Worm (Caenorhabditis elegans) whole organism, L1 larva: Measurements from ENCODE around the gene eat-6.

Experiments
- C16A3.4 ChIP-seq: fragments of 150-350 bp; optimal IDR thresholded peaks from 2 replicates; lab custom pipeline; 2014; ENCODE audit warnings: missing biosample characterization, missing genetic modification characterization
- alr-1 ChIP-seq: fragments of 200-800 bp; sonication (Bioruptor generic); optimal IDR thresholded peaks from 2 replicates; lab custom pipeline; 2018; ENCODE audit warnings: borderline replicate concordance, mild to moderate bottlenecking, missing genetic modification characterization, missing compliant biosample characterization
- ceh-90 ChIP-seq: sonication (generic microtip); optimal IDR thresholded peaks from 2 replicates; lab custom pipeline; 2016; ENCODE audit warnings: missing genetic modification characterization, missing compliant biosample characterization
- dpl-1 ChIP-seq, 3 experiments: fragments of 150-350 bp in 2 of 3; sonication (generic microtip) in 1 of 3; optimal IDR thresholded peaks; 2 replicates each; lab custom pipeline; 2014 to 2017; ENCODE audit warnings: missing biosample characterization in 3 of 3, missing genetic modification characterization in 3 of 3, missing genetic modification reagents in 3 of 3
- efl-1 ChIP-seq, 4 experiments: fragments of 150-350 bp; optimal IDR thresholded peaks in 3 of 4; peaks in 1 of 4; 1 replicate in 1 of 4; 2 replicates in 3 of 4; lab custom pipeline; 2014; ENCODE audit warnings: missing biosample characterization in 2 of 4, missing genetic modification characterization in 2 of 4, missing genetic modification reagents in 2 of 4
- efl-3 ChIP-seq: fragments of 200-800 bp; sonication (Bioruptor generic); optimal IDR thresholded peaks from 2 replicates; lab custom pipeline; 2018; ENCODE audit warnings: mild to moderate bottlenecking, missing genetic modification characterization, missing compliant biosample characterization
- egl-13 ChIP-seq: sonication (generic microtip); optimal IDR thresholded peaks from 2 replicates; lab custom pipeline; 2016; ENCODE audit warnings: missing genotype, missing genetic modification reagents, missing genetic modification characterization, missing compliant biosample characterization
- elt-2 ChIP-seq: sonication (generic microtip); optimal IDR thresholded peaks from 2 replicates; lab custom pipeline; 2016; ENCODE audit warnings: missing genetic modification characterization, mild to moderate bottlenecking, inconsistent platforms, missing compliant biosample characterization, missing genetic modification reagents
- elt-3 ChIP-seq, 6 experiments: fragments of 150-350 bp in 1 of 6; sonication (generic microtip); optimal IDR thresholded peaks; 2 replicates each; lab custom pipeline; 2017 to 2018; ENCODE audit warnings: missing biosample characterization in 6 of 6, missing genetic modification characterization in 6 of 6, inconsistent platforms in 1 of 6
- ets-5 ChIP-seq: fragments of 200-800 bp; sonication (Bioruptor generic); IDR thresholded peaks from 2 replicates; pipeline ENCODE4 v1.3.6; 2022; ENCODE audit warnings: missing genetic modification characterization, missing compliant biosample characterization
- fkh-10 ChIP-seq: sonication (generic microtip); optimal IDR thresholded peaks from 2 replicates; lab custom pipeline; 2017; ENCODE audit warnings: missing biosample characterization, missing genetic modification reagents, missing genetic modification characterization
- fkh-8 ChIP-seq: sonication (generic microtip); optimal IDR thresholded peaks from 2 replicates; lab custom pipeline; 2016; ENCODE audit warnings: mild to moderate bottlenecking, missing genetic modification characterization, missing compliant biosample characterization
- grh-1 ChIP-seq: fragments of 200-800 bp; sonication (Bioruptor generic); IDR thresholded peaks from 2 replicates; pipeline ENCODE4 v1.3.6; 2022; ENCODE audit warnings: missing genetic modification reagents, missing genetic modification characterization, missing compliant biosample characterization
- hlh-4 ChIP-seq: sonication (generic microtip); optimal IDR thresholded peaks from 2 replicates; lab custom pipeline; 2016; ENCODE audit warnings: mild to moderate bottlenecking, missing genetic modification characterization, missing compliant biosample characterization
- hpl-2 ChIP-seq: fragments of 150-350 bp; optimal IDR thresholded peaks from 2 replicates; lab custom pipeline; 2014; ENCODE audit warnings: missing biosample characterization, missing genetic modification reagents, missing genetic modification characterization
- lin-13 ChIP-seq: fragments of 150-350 bp; optimal IDR thresholded peaks from 2 replicates; lab custom pipeline; 2014; ENCODE audit warnings: missing biosample characterization, missing genetic modification reagents, missing genetic modification characterization
- lin-14 ChIP-seq: fragments of 200-800 bp; sonication (Bioruptor generic); optimal IDR thresholded peaks from 2 replicates; lab custom pipeline; 2018; ENCODE audit warnings: mild to moderate bottlenecking, missing genetic modification characterization, moderate library complexity, missing compliant biosample characterization
- lin-35 ChIP-seq, 2 experiments: fragments of 150-350 bp; optimal IDR thresholded peaks; 2 replicates each; lab custom pipeline; 2014; ENCODE audit warnings: missing biosample characterization in 2 of 2, missing genetic modification characterization in 2 of 2, missing genetic modification reagents in 2 of 2
- lir-3 ChIP-seq: sonication (generic microtip); optimal IDR thresholded peaks from 2 replicates; lab custom pipeline; 2016; ENCODE audit warnings: mild to moderate bottlenecking, missing genetic modification characterization, moderate library complexity, missing compliant biosample characterization; ENCODE audit not compliant: poor library complexity
- lsy-2 ChIP-seq, 2 experiments: fragments of 150-350 bp; optimal IDR thresholded peaks; 2 replicates each; lab custom pipeline; 2014; ENCODE audit warnings: missing biosample characterization in 2 of 2, missing genetic modification characterization in 2 of 2
- mep-1 ChIP-seq: fragments of 150-350 bp; optimal IDR thresholded peaks from 2 replicates; lab custom pipeline; 2014; ENCODE audit warnings: missing biosample characterization, missing genetic modification characterization
- nhr-11 ChIP-seq: fragments of 150-350 bp; optimal IDR thresholded peaks from 2 replicates; lab custom pipeline; 2014; ENCODE audit warnings: missing biosample characterization, missing genetic modification characterization
- nhr-12 ChIP-seq: sonication (generic microtip); optimal IDR thresholded peaks from 2 replicates; lab custom pipeline; 2017; ENCODE audit warnings: missing biosample characterization, missing genetic modification characterization
- nhr-19 ChIP-seq: fragments of 200-800 bp; sonication (Bioruptor generic); conservative IDR thresholded peaks from 2 replicates; pipeline ENCODE4 v1.3.6; 2022; ENCODE audit warnings: missing genetic modification characterization, missing compliant biosample characterization
- nhr-20 ChIP-seq: sonication (generic microtip); optimal IDR thresholded peaks from 2 replicates; lab custom pipeline; 2016; ENCODE audit warnings: mild to moderate bottlenecking, missing genetic modification characterization, missing compliant biosample characterization
- nhr-28 ChIP-seq: fragments of 150-350 bp; optimal IDR thresholded peaks from 2 replicates; lab custom pipeline; 2014; ENCODE audit warnings: missing biosample characterization, missing genetic modification characterization
- nhr-76 ChIP-seq: sonication (generic microtip); optimal IDR thresholded peaks from 2 replicates; lab custom pipeline; 2017; ENCODE audit warnings: missing biosample characterization, missing genetic modification characterization
- nhr-77 ChIP-seq: fragments of 150-350 bp; optimal IDR thresholded peaks from 2 replicates; lab custom pipeline; 2014; ENCODE audit warnings: missing biosample characterization, missing genetic modification characterization
- nhr-84 ChIP-seq: sonication (generic microtip); optimal IDR thresholded peaks from 2 replicates; lab custom pipeline; 2017; ENCODE audit warnings: missing biosample characterization, missing genetic modification characterization
- nhr-85 ChIP-seq: sonication (generic microtip); peaks from one replicate; lab custom pipeline; 2016; ENCODE audit warnings: missing genetic modification characterization, inconsistent platforms, missing compliant biosample characterization
- nhr-90 ChIP-seq: sonication (generic microtip); optimal IDR thresholded peaks from 2 replicates; lab custom pipeline; 2016; ENCODE audit warnings: mild to moderate bottlenecking, missing genetic modification characterization, missing compliant biosample characterization; ENCODE audit not compliant: poor library complexity
- pag-3 ChIP-seq: sonication (generic microtip); optimal IDR thresholded peaks from 2 replicates; lab custom pipeline; 2017; ENCODE audit warnings: missing genetic modification characterization, mild to moderate bottlenecking, missing compliant biosample characterization, antibody characterized with exemption, borderline replicate concordance; ENCODE audit not compliant: insufficient read depth
- pax-3 ChIP-seq: fragments of 200-800 bp; sonication (Bioruptor generic); optimal IDR thresholded peaks from 2 replicates; lab custom pipeline; 2018; ENCODE audit warnings: mild to moderate bottlenecking, missing genetic modification characterization, moderate library complexity, missing compliant biosample characterization
- pqm-1 ChIP-seq: sonication (generic microtip); optimal IDR thresholded peaks from 3 replicates; lab custom pipeline; 2017; ENCODE audit warnings: missing biosample characterization, missing genetic modification characterization
- rnt-1 ChIP-seq: sonication (generic microtip); optimal IDR thresholded peaks from 2 replicates; lab custom pipeline; 2016; ENCODE audit warnings: mild to moderate bottlenecking, missing genetic modification characterization, moderate library complexity, missing compliant biosample characterization
- skn-1 ChIP-seq: fragments of 150-350 bp; optimal IDR thresholded peaks from 2 replicates; lab custom pipeline; 2014; ENCODE audit warnings: missing biosample characterization, missing genetic modification characterization
- snpc-4 ChIP-seq: fragments of 150-350 bp; optimal IDR thresholded peaks from 2 replicates; lab custom pipeline; 2014; ENCODE audit warnings: missing biosample characterization, missing genetic modification characterization
- snu-23 ChIP-seq: sonication (generic microtip); optimal IDR thresholded peaks from 2 replicates; lab custom pipeline; 2016; ENCODE audit warnings: missing genetic modification characterization, missing compliant biosample characterization
- sup-37 ChIP-seq: fragments of 200-800 bp; sonication (Bioruptor generic); optimal IDR thresholded peaks from 2 replicates; lab custom pipeline; 2018; ENCODE audit warnings: mild to moderate bottlenecking, missing genetic modification characterization, missing compliant biosample characterization
- swsn-7 ChIP-seq: sonication (generic microtip); optimal IDR thresholded peaks from 2 replicates; lab custom pipeline; 2016; ENCODE audit warnings: missing genetic modification characterization, missing compliant biosample characterization
- unc-30 ChIP-seq: sonication (generic microtip); optimal IDR thresholded peaks from 2 replicates; lab custom pipeline; 2017; ENCODE audit warnings: missing biosample characterization, missing genetic modification characterization
- unc-98 ChIP-seq: fragments of 200-800 bp; sonication (Bioruptor generic); IDR thresholded peaks from 2 replicates; pipeline ENCODE4 v1.3.6; 2022; ENCODE audit warnings: missing genetic modification characterization, missing compliant biosample characterization
- vab-15 ChIP-seq: sonication (generic microtip); optimal IDR thresholded peaks from 2 replicates; lab custom pipeline; 2017; ENCODE audit warnings: missing genotype, mild to moderate bottlenecking, missing genetic modification characterization, missing compliant biosample characterization
- xbp-1 ChIP-seq: sonication (generic microtip); optimal IDR thresholded peaks from 2 replicates; lab custom pipeline; 2016; ENCODE audit warnings: missing genetic modification characterization, missing compliant biosample characterization
- zag-1 ChIP-seq: fragments of 150-350 bp; optimal IDR thresholded peaks from 2 replicates; lab custom pipeline; 2014; ENCODE audit warnings: missing biosample characterization, missing genetic modification characterization
- zip-4 ChIP-seq: fragments of 200-800 bp; sonication (Bioruptor generic); optimal IDR thresholded peaks from 2 replicates; lab custom pipeline; 2018; ENCODE audit warnings: mild to moderate bottlenecking, missing genetic modification characterization, moderate library complexity, missing compliant biosample characterization
- ztf-11 ChIP-seq, 2 experiments: sonication (generic microtip); optimal IDR thresholded peaks; 2 replicates each; lab custom pipeline; 2016 to 2017; ENCODE audit warnings: missing genetic modification characterization in 2 of 2, missing biosample characterization in 1 of 2, missing compliant biosample characterization in 1 of 2
- ztf-4 ChIP-seq: fragments of 150-350 bp; optimal IDR thresholded peaks from 2 replicates; lab custom pipeline; 2014; ENCODE audit warnings: missing biosample characterization, missing genetic modification characterization

eat-6 gene

DNA sequence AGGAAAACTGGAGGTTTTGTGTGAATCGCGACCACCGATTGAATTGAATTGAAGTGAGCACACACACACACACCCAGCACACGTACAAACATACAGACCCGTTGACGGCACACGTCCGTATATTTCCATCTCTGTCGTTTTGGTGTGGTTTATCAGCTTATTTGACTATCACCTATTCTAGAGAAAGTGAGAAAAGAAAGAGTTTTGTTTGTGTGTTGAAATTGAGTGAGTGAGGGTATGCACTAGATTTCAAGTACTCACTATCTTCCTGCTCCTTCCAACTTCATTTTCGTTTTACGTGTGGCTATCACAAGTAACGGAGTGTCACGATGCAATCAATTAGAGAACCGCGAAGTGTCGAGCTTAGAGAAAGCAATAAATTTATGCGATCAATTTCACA lies 34.0 kb upstream of the eat-6 start (continued):
- no peak for TF ChIP-seq lsy-2 (tag; optimal IDR thresholded peaks at IDR 0.05; lab: Kevin White, UChicago)
- no peak for TF ChIP-seq snpc-4
- TF ChIP-seq nhr-84 (tag; lab: Kevin White, UChicago): no peak
- TF ChIP-seq elt-2 (tag; lab: Kevin White, UChicago): peak; percentile 60
- TF ChIP-seq lin-13 (GFP tag; lab: Kevin White, UChicago): no peak
- TF ChIP-seq mep-1 (tag; lab: Kevin White, UChicago): no peak
- TF ChIP-seq lin-14 (GFP tag; lab: Kevin White, UChicago): peak; percentile 6
- no peak for TF ChIP-seq skn-1
- no peak for TF ChIP-seq nhr-76 (tag; lab: Kevin White, UChicago)
- no peak for TF ChIP-seq fkh-8
- TF ChIP-seq ztf-4 (tag; lab: Kevin White, UChicago): no peak
- TF ChIP-seq pax-3 (tag; lab: Kevin White, UChicago): peak; percentile 54
- no peak for TF ChIP-seq nhr-77
- TF ChIP-seq unc-98 (GFP tag; lab: Robert Waterston, UW): no peak
- no peak for TF ChIP-seq ceh-90
- no peak for TF ChIP-seq alr-1 (tag; lab: Kevin White, UChicago)
- TF ChIP-seq ztf-11 (tag; optimal IDR thresholded peaks at IDR 0.05; lab: Kevin White, UChicago): no peak
- TF ChIP-seq nhr-28 (tag; lab: Kevin White, UChicago): no peak
- no peak for TF ChIP-seq lir-3 (tag; lab: Kevin White, UChicago)
- TF ChIP-seq pqm-1: no peak
- TF ChIP-seq grh-1 (GFP tag; lab: Robert Waterston, UW): no peak
- TF ChIP-seq elt-3 (tag; optimal IDR thresholded peaks at IDR 0.05; lab: Kevin White, UChicago): no peak
- TF ChIP-seq nhr-20: peak; percentile 15
- no peak for TF ChIP-seq egl-13 (tag; lab: Kevin White, UChicago)
- TF ChIP-seq zag-1 (tag; lab: Kevin White, UChicago): no peak
- no peak for TF ChIP-seq nhr-12 (tag; lab: Kevin White, UChicago)
- TF ChIP-seq sup-37 (GFP tag; lab: Kevin White, UChicago): no peak
- no peak for TF ChIP-seq vab-15 (tag; lab: Kevin White, UChicago)
- TF ChIP-seq nhr-11 (tag; lab: Kevin White, UChicago): no peak
- no peak for TF ChIP-seq C16A3.4 (tag; lab: Kevin White, UChicago)
- TF ChIP-seq dpl-1 (GFP tag; optimal IDR thresholded peaks at IDR 0.05; lab: Kevin White, UChicago): no peak
- no peak for TF ChIP-seq rnt-1 (tag; lab: Kevin White, UChicago)
- no peak for TF ChIP-seq hpl-2 (GFP tag; lab: Kevin White, UChicago)
- TF ChIP-seq unc-30 (tag; lab: Kevin White, UChicago): no peak

DNA sequence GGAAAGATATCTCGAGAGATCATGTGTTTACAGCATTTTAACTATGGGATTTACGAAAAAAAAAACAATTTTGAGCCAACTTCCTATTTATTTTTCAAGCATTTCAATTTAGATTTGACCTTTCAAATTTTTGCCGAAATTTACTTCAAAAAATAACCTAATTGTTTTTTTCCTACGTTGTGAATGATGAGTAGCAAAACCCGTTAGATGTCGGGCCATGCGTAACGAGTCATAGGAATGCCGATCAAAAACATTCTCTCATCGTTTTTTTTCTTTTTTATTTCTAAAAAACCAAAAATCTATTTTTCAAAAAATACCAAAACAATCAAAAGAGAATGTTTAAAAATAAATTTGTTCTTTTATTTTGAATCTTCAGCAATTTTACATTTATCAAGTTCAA lies 33.1 kb upstream of the eat-6 start:
- peak; percentile 96 for TF ChIP-seq snpc-4
- TF ChIP-seq elt-3 (tag; optimal IDR thresholded peaks at IDR 0.05; lab: Kevin White, UChicago): no peak
- peak in 1 of 2 experiments; percentile 2 for TF ChIP-seq efl-1 (optimal IDR thresholded peaks at IDR 0.05; lab: Kevin White, UChicago)
- no peak for TF ChIP-seq efl-1 (GFP tag; optimal IDR thresholded peaks at IDR 0.05 in 1 of 2; lab: Kevin White, UChicago)
- TF ChIP-seq xbp-1 (tag; lab: Kevin White, UChicago): no peak
- TF ChIP-seq nhr-85 (tag; lab: Kevin White, UChicago): peak; percentile 73
- TF ChIP-seq elt-2 (tag; lab: Kevin White, UChicago): peak; percentile 14
- no peak for TF ChIP-seq efl-3 (GFP tag; lab: Kevin White, UChicago)
- no peak for TF ChIP-seq fkh-10 (GFP tag; lab: Kevin White, UChicago)
- TF ChIP-seq zip-4 (GFP tag; lab: Kevin White, UChicago): no peak
- TF ChIP-seq ztf-4 (tag; lab: Kevin White, UChicago): no peak
- no peak for TF ChIP-seq ets-5 (GFP tag; lab: Robert Waterston, UW)
- peak; percentile 26 for TF ChIP-seq nhr-19 (GFP tag; lab: Robert Waterston, UW)
- no peak for TF ChIP-seq swsn-7 (tag; lab: Kevin White, UChicago)
- no peak for TF ChIP-seq alr-1 (tag; lab: Kevin White, UChicago)
- TF ChIP-seq snu-23 (GFP tag; lab: Kevin White, UChicago): peak; percentile 25
- no peak for TF ChIP-seq pag-3
- TF ChIP-seq lin-35 (GFP tag; optimal IDR thresholded peaks at IDR 0.05; lab: Kevin White, UChicago): no peak
- TF ChIP-seq hlh-4 (tag; lab: Kevin White, UChicago): no peak
- no peak for TF ChIP-seq unc-98 (GFP tag; lab: Robert Waterston, UW)
- TF ChIP-seq nhr-90 (tag; lab: Kevin White, UChicago): peak; percentile 43
- TF ChIP-seq, all 84 proteins: peak for 7
